Worm (Caenorhabditis elegans): Measurements from ENCODE around the gene col-160.
A peak's percentile ranks its signal among the peaks of the same experiment; 100 is the strongest.

col-160 gene

DNA sequence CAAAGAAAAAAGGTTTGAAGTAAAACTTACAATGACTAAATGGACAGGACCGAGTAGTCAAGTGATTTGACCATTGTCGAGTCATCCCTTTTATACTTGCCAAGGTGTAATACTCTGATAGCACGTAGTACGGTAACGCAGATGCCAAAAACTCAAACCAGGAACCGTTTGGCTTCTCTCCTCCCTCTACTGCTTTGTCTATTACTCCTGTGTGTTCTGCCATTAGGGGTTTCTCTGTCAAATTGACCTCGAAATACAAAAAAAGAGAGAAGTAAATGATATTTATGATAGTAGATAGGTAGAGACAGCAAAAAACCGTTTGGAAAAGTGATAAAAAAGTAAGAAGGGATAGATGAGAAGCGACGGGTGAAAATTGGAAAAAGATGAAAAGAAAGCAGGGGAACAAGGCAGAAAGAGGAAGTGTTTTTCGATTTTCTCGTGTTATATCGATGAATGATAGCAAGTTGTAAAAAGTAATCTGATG lies at the start of gene col-160, which contains the start of gene col-159:
Gene col-160 (minus strand): TSS at position 63 of the 484 bp plus-strand sequence.
Gene col-159 (minus strand): TSS at position 51 of the 484 bp plus-strand sequence.
- TF ChIP-seq ama-1 (optimal IDR thresholded peaks at IDR 0.05) (no peak), mml-1 (tag; optimal IDR thresholded peaks at IDR 0.05) (no peak), nhr-67 (tag; optimal IDR thresholded peaks at IDR 0.05) (no peak), elt-3 (tag; optimal IDR thresholded peaks at IDR 0.05) (no peak), nhr-25 (tag; optimal IDR thresholded peaks at IDR 0.05) (peak; percentile 21), egl-5 (tag; optimal IDR thresholded peaks at IDR 0.05) (no peak), ztf-11 (tag; optimal IDR thresholded peaks at IDR 0.05) (no peak), nhr-12 (tag; optimal IDR thresholded peaks at IDR 0.05) (no peak), nhr-23 (tag; optimal IDR thresholded peaks at IDR 0.05) (peak; percentile 79), nhr-76 (tag; optimal IDR thresholded peaks at IDR 0.05) (no peak), tbx-2 (tag; optimal IDR thresholded peaks at IDR 0.05) (no peak), fos-1 (tag; optimal IDR thresholded peaks at IDR 0.05) (no peak), elt-2 (tag; optimal IDR thresholded peaks at IDR 0.05) (no peak), nhr-11 (tag; optimal IDR thresholded peaks at IDR 0.05) (no peak), unc-62 (GFP tag; optimal IDR thresholded peaks at IDR 0.05) (no peak), ceh-82 (tag; optimal IDR thresholded peaks at IDR 0.05) (no peak), nhr-237 (tag; optimal IDR thresholded peaks at IDR 0.05) (no peak), egl-27 (tag; optimal IDR thresholded peaks at IDR 0.05) (peak; percentile 61), ceh-9 (tag; optimal IDR thresholded peaks at IDR 0.05) (no peak), sea-2 (GFP tag; optimal IDR thresholded peaks at IDR 0.05) (no peak), fkh-2 (tag; optimal IDR thresholded peaks at IDR 0.05) (no peak), ceh-28 (tag; optimal IDR thresholded peaks at IDR 0.05) (peak; percentile 37), ztf-4 (tag; optimal IDR thresholded peaks at IDR 0.05) (no peak), nhr-43 (tag; optimal IDR thresholded peaks at IDR 0.05; ENCODE audit: poor library complexity, severe bottlenecking) (peak; percentile 39), ceh-16 (tag; optimal IDR thresholded peaks at IDR 0.05) (no peak), lsy-12 (tag; optimal IDR thresholded peaks at IDR 0.05) (no peak)

DNA sequence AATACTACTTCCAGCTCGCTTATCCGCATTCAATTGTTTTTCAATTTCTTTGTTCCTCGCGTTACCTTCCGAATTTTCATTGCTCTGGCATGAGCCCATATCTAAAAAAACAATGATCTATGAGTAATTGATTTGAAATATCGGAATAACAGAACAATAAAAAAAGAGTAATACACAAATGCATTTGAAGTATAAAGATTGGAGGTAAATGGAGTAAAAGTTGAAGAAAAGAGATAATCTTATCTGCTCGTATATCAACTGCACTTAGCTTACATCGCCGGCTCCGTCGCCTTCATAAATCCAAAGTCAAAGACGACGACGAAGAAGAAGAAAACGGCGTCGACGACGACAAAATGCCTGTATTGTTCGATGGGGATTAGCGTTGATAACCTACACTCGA lies 47.4 kb upstream of the col-160 start, which contains the start of gene odr-3:
Gene odr-3 (minus strand): TSS at position 101 of the 400 bp plus-strand sequence.
- TF ChIP-seq ceh-16 (tag; optimal IDR thresholded peaks at IDR 0.05) (no peak), snpc-4 (tag; optimal IDR thresholded peaks at IDR 0.05) (no peak), pha-4 (tag; optimal IDR thresholded peaks at IDR 0.05) (no peak), fkh-10 (GFP tag; optimal IDR thresholded peaks at IDR 0.05) (no peak), elt-1 (tag; optimal IDR thresholded peaks at IDR 0.05) (no peak), nhr-23 (tag; optimal IDR thresholded peaks at IDR 0.05) (no peak), jun-1 (tag; optimal IDR thresholded peaks at IDR 0.05) (no peak), egl-27 (tag; optimal IDR thresholded peaks at IDR 0.05) (no peak), ceh-82 (tag; optimal IDR thresholded peaks at IDR 0.05) (no peak), nhr-67 (tag; optimal IDR thresholded peaks at IDR 0.05) (no peak), nfya-1 (tag; optimal IDR thresholded peaks at IDR 0.05; ENCODE audit: insufficient read depth) (no peak), ceh-9 (tag; optimal IDR thresholded peaks at IDR 0.05) (no peak), mdl-1 (tag; optimal IDR thresholded peaks at IDR 0.05) (no peak)

DNA sequence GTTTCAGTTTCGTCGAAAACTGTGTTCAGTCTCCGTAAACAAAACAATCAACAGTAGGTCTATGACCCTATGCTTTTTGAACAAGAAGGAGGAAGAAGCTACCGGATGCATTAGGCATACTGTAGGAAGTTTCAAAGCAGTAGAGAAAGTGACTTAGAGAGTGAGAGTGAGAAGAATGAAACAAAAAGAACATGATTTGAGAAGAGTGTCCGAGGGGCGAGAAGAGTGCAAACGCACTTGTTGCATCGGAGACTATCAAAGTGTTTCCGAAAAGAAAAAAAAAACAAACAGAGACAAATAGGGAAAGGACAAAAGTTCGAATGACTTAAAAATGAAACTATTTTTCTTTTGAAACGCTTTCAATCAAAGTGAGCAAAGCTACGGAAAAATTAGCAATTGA lies 41.2 kb upstream of the col-160 start:
- no peak for TF ChIP-seq sea-2 (GFP tag; optimal IDR thresholded peaks at IDR 0.05)
- TF ChIP-seq elt-1 (tag; optimal IDR thresholded peaks at IDR 0.05): no peak
- no peak for TF ChIP-seq unc-39 (tag; optimal IDR thresholded peaks at IDR 0.05)
- TF ChIP-seq R02D3.7 (tag; optimal IDR thresholded peaks at IDR 0.05): no peak
- no peak for TF ChIP-seq lin-15B (tag; optimal IDR thresholded peaks at IDR 0.05)
- TF ChIP-seq ama-1 (optimal IDR thresholded peaks at IDR 0.05): no peak
- no peak for TF ChIP-seq ceh-28 (tag; optimal IDR thresholded peaks at IDR 0.05)
- peak; percentile 77 for TF ChIP-seq nhr-43 (tag; optimal IDR thresholded peaks at IDR 0.05; ENCODE audit: poor library complexity, severe bottlenecking)
- TF ChIP-seq nhr-11 (tag; optimal IDR thresholded peaks at IDR 0.05): no peak
- no peak for TF ChIP-seq lsy-12 (tag; optimal IDR thresholded peaks at IDR 0.05)
- no peak for TF ChIP-seq lin-39 (tag; optimal IDR thresholded peaks at IDR 0.05)
- peak; percentile 49 for TF ChIP-seq nhr-23 (tag; optimal IDR thresholded peaks at IDR 0.05)
- TF ChIP-seq fos-1 (tag; optimal IDR thresholded peaks at IDR 0.05): no peak
- no peak for TF ChIP-seq eor-1 (tag; optimal IDR thresholded peaks at IDR 0.05)
- TF ChIP-seq mdl-1 (tag; optimal IDR thresholded peaks at IDR 0.05): no peak
- no peak for TF ChIP-seq unc-62 (GFP tag; optimal IDR thresholded peaks at IDR 0.05)
- TF ChIP-seq nhr-12 (tag; optimal IDR thresholded peaks at IDR 0.05): no peak
- no peak for TF ChIP-seq ceh-82 (tag; optimal IDR thresholded peaks at IDR 0.05)
- TF ChIP-seq fkh-2 (tag; optimal IDR thresholded peaks at IDR 0.05): no peak
- TF ChIP-seq egl-27 (tag; optimal IDR thresholded peaks at IDR 0.05): no peak
- no peak for TF ChIP-seq snpc-4 (tag; optimal IDR thresholded peaks at IDR 0.05)
- TF ChIP-seq hmg-11 (tag; optimal IDR thresholded peaks at IDR 0.05): no peak
- TF ChIP-seq ceh-16 (tag; optimal IDR thresholded peaks at IDR 0.05): no peak
- peak; percentile 43 for TF ChIP-seq nhr-25 (tag; optimal IDR thresholded peaks at IDR 0.05)
- TF ChIP-seq tbx-2 (tag; optimal IDR thresholded peaks at IDR 0.05): no peak
- no peak for TF ChIP-seq elt-3 (tag; optimal IDR thresholded peaks at IDR 0.05)
- TF ChIP-seq pha-4 (tag; optimal IDR thresholded peaks at IDR 0.05): peak; percentile 52
- TF ChIP-seq pqm-1 (tag; optimal IDR thresholded peaks at IDR 0.05): no peak
- TF ChIP-seq skn-1 (tag; optimal IDR thresholded peaks at IDR 0.05): no peak
- no peak for TF ChIP-seq daf-12 (tag; optimal IDR thresholded peaks at IDR 0.05)
- TF ChIP-seq nhr-77 (tag; optimal IDR thresholded peaks at IDR 0.05): no peak
- no peak for TF ChIP-seq ZK546.5 (tag; optimal IDR thresholded peaks at IDR 0.05)
